Worm (Caenorhabditis elegans): ENCODE measurements around the gene vps-33.1.

Gene vps-33.1

DNA sequence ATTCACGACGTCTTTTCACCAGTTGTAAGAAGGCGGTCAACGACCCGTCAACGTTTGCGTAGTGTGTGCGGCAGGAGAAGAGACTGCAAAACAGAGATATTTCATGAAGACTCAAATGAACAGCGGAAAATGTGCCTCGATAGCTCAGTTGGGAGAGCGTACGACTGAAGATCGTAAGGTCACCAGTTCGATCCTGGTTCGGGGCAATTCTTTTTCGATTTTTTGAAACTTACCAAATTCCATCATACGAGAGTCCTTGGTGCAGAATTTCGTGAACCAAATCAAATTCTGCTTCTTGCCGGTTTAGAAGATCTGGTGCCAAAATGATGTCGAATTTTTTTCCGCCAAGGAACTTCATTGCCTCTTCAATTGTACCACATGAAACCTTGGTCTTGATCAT is 47.8 kb upstream of the vps-33.1 start (continued):
- TF ChIP-seq daf-12 (tag; optimal IDR thresholded peaks at IDR 0.05) (no peak), gei-8 (GFP tag; optimal IDR thresholded peaks at IDR 0.05) (no peak), dmd-6 (GFP tag; IDR thresholded peaks at IDR 0.05) (no peak; the same call in 1 of the 2 replicates)

DNA sequence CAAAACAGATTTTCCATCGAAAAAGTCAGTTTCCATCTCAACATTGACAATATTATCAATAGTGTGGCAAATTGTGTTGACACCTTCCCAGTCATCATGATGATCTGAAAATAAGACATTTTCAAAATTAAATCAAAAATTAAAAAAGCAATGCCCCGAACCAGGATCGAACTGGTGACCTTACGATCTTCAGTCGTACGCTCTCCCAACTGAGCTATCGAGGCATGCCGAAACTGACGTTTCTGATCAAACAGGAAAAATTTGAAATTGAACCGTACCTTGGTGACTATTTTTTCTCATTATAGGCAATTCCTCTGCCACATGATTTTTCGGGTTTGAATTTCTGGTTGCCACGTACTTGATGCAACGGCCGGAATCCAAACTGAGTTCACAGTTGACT is 47.3 kb upstream of the vps-33.1 start:
- TF ChIP-seq tra-1 (GFP tag; IDR thresholded peaks at IDR 0.05) (0 out of 2 replicates have a peak, but pooled peaks have one; percentile 31), lin-38 (GFP tag; IDR thresholded peaks at IDR 0.05) (peak; percentile 44), egl-43 (GFP tag; IDR thresholded peaks at IDR 0.05) (no peak), mdt-29 (GFP tag; IDR thresholded peaks at IDR 0.05) (peak; percentile 21; the same call in 1 of the 2 replicates), T26A8.4 (GFP tag; IDR thresholded peaks at IDR 0.05) (peak; percentile 35; the same call in 1 of the 2 replicates), vab-7 (GFP tag; IDR thresholded peaks at IDR 0.05) (0 out of 2 replicates have a peak, but pooled peaks have one; percentile 51), arid-1 (GFP tag; conservative IDR thresholded peaks at IDR 0.05) (peak; percentile 42; the same call in 1 of the 2 replicates), ama-1 (optimal IDR thresholded peaks at IDR 0.05) (peak; percentile 77), dpl-1 (GFP tag; optimal IDR thresholded peaks at IDR 0.05) (no peak), lim-7 (GFP tag; IDR thresholded peaks at IDR 0.05) (peak; percentile 76), F26F4.8 (GFP tag; conservative IDR thresholded peaks at IDR 0.05) (0 out of 2 replicates have a peak, but pooled peaks have one; percentile 36), dmd-8 (GFP tag; IDR thresholded peaks at IDR 0.05) (0 out of 2 replicates have a peak, but pooled peaks have one; percentile 18), nhr-77 (tag; optimal IDR thresholded peaks at IDR 0.05) (no peak), saeg-2 (GFP tag; IDR thresholded peaks at IDR 0.05) (no peak), Y48G9A.11 (GFP tag; IDR thresholded peaks at IDR 0.05) (peak; percentile 41; the same call in 1 of the 2 replicates), php-3 (GFP tag; IDR thresholded peaks at IDR 0.05) (0 out of 2 replicates have a peak, but pooled peaks have one; percentile 8)

DNA sequence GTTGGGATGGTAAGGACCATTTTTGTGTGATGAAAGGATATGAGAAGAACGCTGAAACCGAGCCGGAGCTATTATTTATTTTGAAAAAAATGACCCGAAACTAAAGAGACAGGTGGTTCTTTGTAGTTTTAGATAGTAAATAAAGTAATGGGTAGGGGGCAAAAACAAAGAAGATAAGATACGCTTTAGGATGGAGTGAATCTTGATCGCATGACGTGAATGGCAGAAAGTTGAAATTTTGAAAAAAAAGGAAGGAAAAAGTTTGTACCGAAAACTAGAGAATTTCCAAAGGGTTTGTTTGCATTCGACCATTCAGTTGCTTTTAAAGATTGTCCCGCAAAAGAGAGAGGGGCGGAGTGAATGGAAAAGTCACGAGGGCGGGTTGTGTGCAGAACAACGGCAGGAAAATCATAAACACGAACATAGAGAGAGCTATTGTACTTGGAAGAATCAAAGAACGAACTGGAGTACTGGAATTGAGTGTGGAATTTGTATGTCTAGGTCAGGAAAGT is 46.8 kb upstream of the vps-33.1 start, which contains the start of gene F22B7.9:
Gene F22B7.9 (minus strand): TSS at position 51 of the 512 bp plus-strand sequence.
- TF ChIP-seq cey-2 (tag; optimal IDR thresholded peaks at IDR 0.05; ENCODE audit: borderline replicate concordance, insufficient read depth) (no peak), mdl-1 (tag; optimal IDR thresholded peaks at IDR 0.05) (peak in 1 of 2 experiments; percentile 39), nhr-11 (tag; optimal IDR thresholded peaks at IDR 0.05) (no peak), nhr-28 (tag; optimal IDR thresholded peaks at IDR 0.05) (peak; percentile 38), pha-4 (GFP tag; IDR thresholded peaks at IDR 0.05) (no peak), pha-4 (tag; optimal IDR thresholded peaks at IDR 0.05) (peak; percentile 39), hlh-30 (tag; optimal IDR thresholded peaks at IDR 0.05; ENCODE audit: insufficient read depth) (peak; percentile 65), hlh-11 (tag; optimal IDR thresholded peaks at IDR 0.05) (peak; percentile 53), aha-1 (tag) (peak; percentile 83), D1046.2 (GFP tag; IDR thresholded peaks at IDR 0.05) (no peak), spr-3 (GFP tag; optimal IDR thresholded peaks at IDR 0.05) (no peak), dmd-6 (GFP tag; IDR thresholded peaks at IDR 0.05) (peak; percentile 27; the same call in 1 of the 2 replicates), nhr-48 (tag; optimal IDR thresholded peaks at IDR 0.05) (peak; percentile 6), daf-16 (GFP tag; optimal IDR thresholded peaks at IDR 0.05) (no peak), daf-16 (tag; optimal IDR thresholded peaks at IDR 0.05) (peak; percentile 67), rbr-2 (tag; optimal IDR thresholded peaks at IDR 0.05) (no peak), spr-1 (tag; optimal IDR thresholded peaks at IDR 0.05) (peak; percentile 2), dve-1 (tag; optimal IDR thresholded peaks at IDR 0.05; ENCODE audit: insufficient read depth) (peak; percentile 70)
